Worm (Caenorhabditis elegans) whole organism, midembryonic: Measurements from ENCODE around the gene ooc-3.

Experiments used
- T22C8.4 ChIP-seq: fragments of 200-800 bp; sonication (Bioruptor generic); IDR thresholded peaks from 2 replicates; pipeline ENCODE4 v1.3.6; 2022; ENCODE audit warnings: missing genetic modification characterization, missing compliant biosample characterization
- cog-1 ChIP-seq: sonication (generic microtip); optimal IDR thresholded peaks from 2 replicates; lab custom pipeline; 2016; ENCODE audit warnings: missing genetic modification characterization, missing compliant biosample characterization
- flt-1 ChIP-seq: fragments of 200-800 bp; sonication (Bioruptor generic); IDR thresholded peaks from 2 replicates; pipeline ENCODE4 v1.3.6; 2022; ENCODE audit warnings: missing genetic modification characterization, missing compliant biosample characterization
- klf-2 ChIP-seq: fragments of 200-800 bp; sonication (Bioruptor generic); conservative IDR thresholded peaks from 2 replicates; pipeline ENCODE4 v1.3.6; 2022; ENCODE audit warnings: missing genetic modification reagents, missing genetic modification characterization, missing compliant biosample characterization
- med-1 ChIP-seq: sonication (generic microtip); optimal IDR thresholded peaks from 2 replicates; lab custom pipeline; 2017; ENCODE audit warnings: missing genetic modification characterization, mild to moderate bottlenecking, missing compliant biosample characterization, antibody characterized with exemption, missing genetic modification reagents; ENCODE audit not compliant: insufficient read depth
- ref-1 ChIP-seq: fragments of 200-800 bp; sonication (Bioruptor generic); conservative IDR thresholded peaks from 2 replicates; pipeline ENCODE4 v1.3.6; 2022; ENCODE audit warnings: missing genetic modification reagents, missing genetic modification characterization, missing compliant biosample characterization
- tab-1 ChIP-seq: fragments of 200-800 bp; sonication (Bioruptor generic); IDR thresholded peaks from 2 replicates; pipeline ENCODE4 v1.3.6; 2022; ENCODE audit warnings: missing genetic modification characterization, missing compliant biosample characterization
- ztf-23 ChIP-seq: fragments of 200-800 bp; sonication (Bioruptor generic); IDR thresholded peaks from 2 replicates; pipeline ENCODE4 v1.3.6; 2022; ENCODE audit warnings: missing genetic modification reagents, missing genetic modification characterization, missing compliant biosample characterization
- ztf-29 ChIP-seq: fragments of 200-800 bp; sonication (Bioruptor generic); IDR thresholded peaks from 2 replicates; pipeline ENCODE4 v1.3.6; 2022; ENCODE audit warnings: missing genetic modification reagents, missing genetic modification characterization, missing compliant biosample characterization

ooc-3 gene

ce11 chrII:11455140-11455539 lies 40.0 kb downstream of the ooc-3 start:
- TF ChIP-seq ztf-29 (GFP tag; lab: Robert Waterston, UW) = no peak
- TF ChIP-seq tab-1 (GFP tag; lab: Robert Waterston, UW) = no peak
- 0 out of 2 replicates have a peak, but pooled peaks have one; percentile 44 for TF ChIP-seq flt-1 (GFP tag; lab: Robert Waterston, UW)

ce11 chrII:11453639-11454038 lies 41.5 kb downstream of the ooc-3 start:
- no peak for TF ChIP-seq T22C8.4 (GFP tag; lab: Robert Waterston, UW)
- no peak for TF ChIP-seq med-1

ce11 chrII:11453025-11453424 lies 42.1 kb downstream of the ooc-3 start, which contains the start of gene rsp-1:
Gene rsp-1, plus strand, starts transcription at chrII:11453362.
- TF ChIP-seq med-1 = peak; percentile 28
- peak; percentile 72; the same call in 1 of the 2 replicates for TF ChIP-seq T22C8.4 (GFP tag; lab: Robert Waterston, UW)
- TF ChIP-seq klf-2 = no peak
- TF ChIP-seq flt-1 (GFP tag; lab: Robert Waterston, UW) = peak; percentile 66; the same call in 1 of the 2 replicates
- TF ChIP-seq ztf-29 (GFP tag; lab: Robert Waterston, UW) = no peak
- TF ChIP-seq tab-1 (GFP tag; lab: Robert Waterston, UW) = peak; percentile 54; the same call in 1 of the 2 replicates
- peak; percentile 15 for TF ChIP-seq cog-1 (tag; lab: Kevin White, UChicago)
- peak; percentile 66 for TF ChIP-seq ztf-23

ce11 chrII:11452498-11453005 lies 42.6 kb downstream of the ooc-3 start, which contains the start of gene rsp-2:
Gene rsp-2, minus strand, starts transcription at chrII:11452955.
- TF ChIP-seq cog-1 (tag; lab: Kevin White, UChicago) (no peak), T22C8.4 (GFP tag; lab: Robert Waterston, UW) (no peak), med-1 (no peak), ztf-23 (no peak), klf-2 (no peak), flt-1 (GFP tag; lab: Robert Waterston, UW) (no peak), ztf-29 (GFP tag; lab: Robert Waterston, UW) (no peak), tab-1 (GFP tag; lab: Robert Waterston, UW) (no peak), ref-1 (GFP tag; lab: Robert Waterston, UW) (no peak)

ce11 chrII:11451738-11452137 lies 43.4 kb downstream of the ooc-3 start:
- TF ChIP-seq ref-1 (GFP tag; lab: Robert Waterston, UW) (no peak), klf-2 (no peak), ztf-29 (GFP tag; lab: Robert Waterston, UW) (no peak), med-1 (no peak), ztf-23 (no peak)

ce11 chrII:11450882-11451281 lies 44.2 kb downstream of the ooc-3 start:
- TF ChIP-seq klf-2 = no peak
- TF ChIP-seq tab-1 (GFP tag; lab: Robert Waterston, UW) = no peak
- TF ChIP-seq ztf-29 (GFP tag; lab: Robert Waterston, UW) = no peak
- TF ChIP-seq flt-1 (GFP tag; lab: Robert Waterston, UW) = no peak
- no peak for TF ChIP-seq cog-1 (tag; lab: Kevin White, UChicago)
- TF ChIP-seq med-1 = no peak
- TF ChIP-seq ztf-23 = no peak
- TF ChIP-seq ref-1 (GFP tag; lab: Robert Waterston, UW) = no peak

- TF ChIP-seq T22C8.4 (GFP tag; lab: Robert Waterston, UW) (no peak), flt-1 (GFP tag; lab: Robert Waterston, UW) (no peak), ztf-23 (no peak), ref-1 (GFP tag; lab: Robert Waterston, UW) (no peak), cog-1 (tag; lab: Kevin White, UChicago) (no peak), ztf-29 (GFP tag; lab: Robert Waterston, UW) (no peak), tab-1 (GFP tag; lab: Robert Waterston, UW) (no peak), klf-2 (no peak), med-1 (no peak)
Measured at ce11 chrII:11448753-11449152, 46.4 kb downstream of the ooc-3 start, which contains the start of gene W02B12.1. Gene W02B12.1, plus strand, starts transcription at chrII:11449021.

ce11 chrII:11444973-11445372 lies 50.1 kb downstream of the ooc-3 start, which contains the start of gene W02B12.13:
Gene W02B12.13, plus strand, starts transcription at chrII:11445273.
- TF ChIP-seq cog-1 (tag; lab: Kevin White, UChicago) (no peak), flt-1 (GFP tag; lab: Robert Waterston, UW) (no peak), ref-1 (GFP tag; lab: Robert Waterston, UW) (no peak), T22C8.4 (GFP tag; lab: Robert Waterston, UW) (no peak)

- TF ChIP-seq klf-2 (no peak), tab-1 (GFP tag; lab: Robert Waterston, UW) (no peak)
Measured at ce11 chrII:11443862-11444261, 51.3 kb downstream of the ooc-3 start, which contains the start of gene adbp-1. Gene adbp-1, plus strand, starts transcription at chrII:11444162.
